Fruit fly (Drosophila melanogaster) Kc167 (cell line): ENCODE measurements around the gene Unc-115a.

ENCODE experiments used
- h ChIP-seq: fragments of >200 bp; optimal IDR thresholded peaks from 3 replicates; lab custom pipeline; 2018; ENCODE audit warnings: missing external identifiers
- insv ChIP-seq: fragments of >200 bp; optimal IDR thresholded peaks from 3 replicates; lab custom pipeline; 2018; ENCODE audit warnings: missing external identifiers
- psq ChIP-seq: fragments of >200 bp; optimal IDR thresholded peaks from 2 replicates; lab custom pipeline; 2017; ENCODE audit warnings: missing external identifiers
- ttk ChIP-seq: sonication (Bioruptor generic); optimal IDR thresholded peaks from 2 replicates; lab custom pipeline; 2017; ENCODE audit warnings: missing external identifiers

dm6 chr3R:9679746-9680145, 25.5 kb downstream of the Unc-115a start, which contains the start of gene nmdyn-D7:
- no peak for TF ChIP-seq psq (lab: Kevin White, UChicago)
- no peak for TF ChIP-seq ttk (lab: Kevin White, UChicago)
- no peak for TF ChIP-seq insv (lab: Kevin White, UChicago)
- TF ChIP-seq h, result no peak
